1 fruit fly cellular context compared by ENCODE assay signal in the genomic region with DNA sequence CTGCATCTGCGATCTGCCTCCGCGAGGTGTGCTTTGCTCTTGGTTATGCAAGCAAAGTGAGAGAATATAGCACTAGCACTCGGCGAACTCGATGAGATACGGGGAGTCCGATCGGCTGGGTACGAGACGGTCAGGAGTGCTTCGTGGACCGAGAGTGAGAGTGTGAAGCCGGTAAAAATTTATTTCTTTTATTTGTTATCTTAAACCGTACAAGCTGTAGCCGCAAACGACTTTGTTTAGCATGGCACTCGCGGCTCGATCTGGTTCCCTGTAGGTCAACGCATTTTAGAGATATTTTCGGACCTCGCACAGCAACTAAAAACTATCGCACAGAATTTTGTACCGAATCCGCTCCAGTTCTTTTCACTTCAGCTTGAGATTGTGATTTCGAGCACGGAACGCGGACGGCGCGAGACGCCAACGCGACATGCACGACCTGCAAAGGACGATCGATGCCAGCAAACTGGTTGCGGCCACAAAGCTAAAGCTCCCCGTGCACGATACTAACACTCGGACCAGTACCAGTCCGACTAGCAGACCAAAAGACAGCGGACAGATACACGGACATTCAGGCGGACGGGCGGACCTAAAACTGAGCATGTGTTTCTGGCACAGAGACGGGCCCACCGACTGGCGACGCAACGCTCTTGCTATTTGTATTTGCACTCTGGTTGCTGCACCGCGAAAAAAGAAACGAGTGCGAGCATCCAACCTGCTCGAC.
TF ChIP-seq lines count a peak whose summit lies in the region.

No protein-coding gene starts in this region.

TF ChIP-seq in whole organism, prepupa, 60 proteins besides CTCF, POLR2A, EP300 and RAD21 (continued from another document):
- TF ChIP-seq fd85E (GFP tag; optimal IDR thresholded peaks at IDR 0.05; lab: Kevin White, UChicago) (no peak), Blimp-1 (GFP tag; optimal IDR thresholded peaks at IDR 0.05; lab: Kevin White, UChicago) (peak; percentile 85)
